Worm (Caenorhabditis elegans): ENCODE data around the gene mdt-27.

DNA sequence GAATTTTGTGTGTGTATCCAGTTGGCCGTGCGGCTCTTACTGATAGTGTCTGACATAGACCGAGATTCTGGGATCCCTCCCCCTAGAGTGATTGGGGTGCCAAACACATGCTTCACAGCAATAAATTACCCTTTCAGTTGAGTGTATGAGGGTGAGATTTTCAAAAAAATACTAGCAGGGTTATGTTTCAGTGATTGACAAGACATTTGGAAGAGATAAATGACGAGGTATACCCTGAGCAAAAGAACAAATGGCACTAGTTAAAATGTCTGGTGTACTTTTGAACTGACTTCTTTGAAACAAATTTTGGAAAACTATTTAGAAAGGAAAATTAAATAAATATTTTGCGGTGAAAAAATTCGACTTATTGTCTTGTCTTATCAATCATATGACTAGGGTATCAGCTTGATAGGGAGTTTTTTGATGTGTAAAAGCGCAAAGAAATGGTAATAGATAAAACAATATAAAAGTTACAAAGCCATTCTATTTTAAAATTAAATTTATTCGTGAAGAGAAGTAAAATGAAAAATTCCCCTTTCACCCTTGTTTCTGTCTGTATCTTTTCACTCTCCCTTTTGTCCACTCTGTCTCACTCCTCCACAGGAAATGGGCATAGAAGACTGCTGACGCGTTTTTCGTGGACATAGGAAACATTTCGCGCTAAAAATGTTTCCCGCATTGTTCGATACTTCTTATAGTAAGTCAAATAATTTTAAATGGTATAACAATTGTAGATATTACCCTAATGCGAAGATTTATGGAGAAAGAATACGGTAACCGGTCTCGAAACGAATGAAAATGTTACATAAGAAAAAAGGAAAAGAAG, 29.9 kb upstream of the mdt-27 start, which contains the start of gene glo-4:
- TF ChIP-seq nhr-20 (tag; optimal IDR thresholded peaks at IDR 0.05) (peak; percentile 90), lsy-2 (tag; optimal IDR thresholded peaks at IDR 0.05) (peak; percentile 81 to 89), ztf-11 (tag; optimal IDR thresholded peaks at IDR 0.05) (peak in 1 of 2 experiments; percentile 38), elt-3 (tag; optimal IDR thresholded peaks at IDR 0.05) (peak in 2 of 6 experiments; percentile 40 to 70), Y116A8C.19 (tag; optimal IDR thresholded peaks at IDR 0.05; ENCODE audit: borderline replicate concordance) (no peak), ceh-82 (tag; optimal IDR thresholded peaks at IDR 0.05) (peak; percentile 83 to 84 (median 83))
